Worm (Caenorhabditis elegans): Measurements from ENCODE around the gene C13A2.3.
"Not testable (repeated sequence)": the region's sequence is repeated elsewhere in the genome, so short reads cannot be mapped to it uniquely, and the experiment has no call there.

C13A2.3 gene

ce11 chrV:7297263-7297662, 15.1 kb downstream of the C13A2.3 start, which contains the start of gene srj-32:
TSS of gene srj-32 (minus strand) at chrV:7297363.
- TF ChIP-seq ttx-3 (tag; optimal IDR thresholded peaks at IDR 0.05) (no peak), ceh-34 (tag; optimal IDR thresholded peaks at IDR 0.05) (no peak), dmd-4 (tag; optimal IDR thresholded peaks at IDR 0.05; ENCODE audit: borderline replicate concordance) (no peak), unc-55 (GFP tag; optimal IDR thresholded peaks at IDR 0.05) (no peak), pha-4 (tag; optimal IDR thresholded peaks at IDR 0.05) (no peak), pag-3 (tag; optimal IDR thresholded peaks at IDR 0.05; ENCODE audit: borderline replicate concordance) (no peak), ceh-18 (tag; optimal IDR thresholded peaks at IDR 0.05) (no peak), ceh-2 (tag; optimal IDR thresholded peaks at IDR 0.05) (no peak), dve-1 (tag; optimal IDR thresholded peaks at IDR 0.05) (no peak), hlh-30 (tag; optimal IDR thresholded peaks at IDR 0.05; ENCODE audit: insufficient read depth) (no peak), sdc-2 (tag; optimal IDR thresholded peaks at IDR 0.05) (no peak), T23F11.4 (GFP tag; optimal IDR thresholded peaks at IDR 0.05) (no peak), ets-4 (tag; optimal IDR thresholded peaks at IDR 0.05) (no peak)

ce11 chrV:7298463-7298862, 16.3 kb downstream of the C13A2.3 start, which contains the start of gene F07G11.3:
TSS of gene F07G11.3 (plus strand) at chrV:7298763.
- no peak for TF ChIP-seq ceh-31 (tag; optimal IDR thresholded peaks at IDR 0.05)
- TF ChIP-seq sox-4 (tag; optimal IDR thresholded peaks at IDR 0.05): no peak
- TF ChIP-seq ets-4 (tag; optimal IDR thresholded peaks at IDR 0.05): no peak
- TF ChIP-seq ceh-48 (tag; optimal IDR thresholded peaks at IDR 0.05): no peak
- TF ChIP-seq zip-5 (tag; optimal IDR thresholded peaks at IDR 0.05): no peak
- no peak for TF ChIP-seq ceh-2 (tag; optimal IDR thresholded peaks at IDR 0.05)
- TF ChIP-seq pha-2 (tag; optimal IDR thresholded peaks at IDR 0.05): no peak
- TF ChIP-seq fax-1 (tag; optimal IDR thresholded peaks at IDR 0.05): no peak
- no peak for TF ChIP-seq nhr-11 (tag; optimal IDR thresholded peaks at IDR 0.05)
- TF ChIP-seq mec-3 (tag; optimal IDR thresholded peaks at IDR 0.05; ENCODE audit: borderline replicate concordance): no peak
- TF ChIP-seq unc-55 (GFP tag; optimal IDR thresholded peaks at IDR 0.05): no peak
- TF ChIP-seq unc-3 (GFP tag; conservative IDR thresholded peaks at IDR 0.05): no peak
- TF ChIP-seq unc-3 (tag; optimal IDR thresholded peaks at IDR 0.05): no peak
- no peak for TF ChIP-seq elt-4 (tag; optimal IDR thresholded peaks at IDR 0.05)
- TF ChIP-seq gmeb-2 (tag; optimal IDR thresholded peaks at IDR 0.05): no peak
- TF ChIP-seq eyg-1 (tag; optimal IDR thresholded peaks at IDR 0.05): no peak

- not testable (repeated sequence) for TF ChIP-seq ttx-3, syd-9, elt-4 (tag; optimal IDR thresholded peaks at IDR 0.05)
These were observed 22.4 kb downstream of the C13A2.3 start, which contains the start of gene F07G11.2 for ce11 chrV:7304506-7304905. TSS of gene F07G11.2 (plus strand) at chrV:7304806.

ce11 chrV:7307089-7307488, 25.0 kb downstream of the C13A2.3 start, which contains the start of gene F07G11.1:
TSS of gene F07G11.1 (plus strand) at chrV:7307389.
- no peak for TF ChIP-seq unc-42 (tag; optimal IDR thresholded peaks at IDR 0.05)
- no peak for TF ChIP-seq ceh-24 (tag; optimal IDR thresholded peaks at IDR 0.05)
- no peak for TF ChIP-seq elt-2 (tag; optimal IDR thresholded peaks at IDR 0.05)
- TF ChIP-seq K09A11.1 (tag; optimal IDR thresholded peaks at IDR 0.05; ENCODE audit: insufficient read depth): no peak
- no peak for TF ChIP-seq tbx-2 (tag; optimal IDR thresholded peaks at IDR 0.05)
- TF ChIP-seq ahr-1 (tag; optimal IDR thresholded peaks at IDR 0.05): no peak
- TF ChIP-seq ceh-18 (tag; optimal IDR thresholded peaks at IDR 0.05): no peak
- no peak for TF ChIP-seq lim-6 (tag; optimal IDR thresholded peaks at IDR 0.05)
- TF ChIP-seq ttx-3 (tag; optimal IDR thresholded peaks at IDR 0.05): no peak
- no peak for TF ChIP-seq T23F11.4 (GFP tag; optimal IDR thresholded peaks at IDR 0.05)
- TF ChIP-seq C38D4.7 (GFP tag; optimal IDR thresholded peaks at IDR 0.05): no peak
- no peak for TF ChIP-seq ceh-30 (tag; optimal IDR thresholded peaks at IDR 0.05)
- TF ChIP-seq ceh-22 (tag; optimal IDR thresholded peaks at IDR 0.05): no peak

All from whole organism, late embryonic.